Worm (Caenorhabditis elegans): Measurements from ENCODE around the gene F09F9.2.
A peak's percentile ranks its signal among the peaks of the same experiment; 100 is the strongest.

The F09F9.2 gene

ce11 chrX:4111416-4111815 is at the start of gene F09F9.2:
TSS of gene F09F9.2 (minus strand) at chrX:4111440.
- TF ChIP-seq nhr-12 (tag; optimal IDR thresholded peaks at IDR 0.05) (no peak), ceh-82 (tag; optimal IDR thresholded peaks at IDR 0.05) (no peak), egl-27 (tag; optimal IDR thresholded peaks at IDR 0.05) (no peak), lin-39 (tag; optimal IDR thresholded peaks at IDR 0.05) (no peak), dmd-4 (tag; optimal IDR thresholded peaks at IDR 0.05) (no peak), elt-3 (tag; optimal IDR thresholded peaks at IDR 0.05) (no peak), unc-55 (GFP tag; optimal IDR thresholded peaks at IDR 0.05) (no peak), nhr-21 (tag; optimal IDR thresholded peaks at IDR 0.05) (peak; percentile 18)

ce11 chrX:4159929-4160328 is 48.7 kb upstream of the F09F9.2 start:
- TF ChIP-seq unc-55 (GFP tag; optimal IDR thresholded peaks at IDR 0.05) (peak; percentile 55), zag-1 (tag; optimal IDR thresholded peaks at IDR 0.05) (peak; percentile 14), ceh-16 (tag; optimal IDR thresholded peaks at IDR 0.05) (no peak)

- TF ChIP-seq snpc-4 (tag; optimal IDR thresholded peaks at IDR 0.05) (no peak), R02D3.7 (tag; optimal IDR thresholded peaks at IDR 0.05) (no peak), F13H6.1 (tag; optimal IDR thresholded peaks at IDR 0.05) (no peak), crh-2 (tag; optimal IDR thresholded peaks at IDR 0.05) (no peak), skn-1 (tag; optimal IDR thresholded peaks at IDR 0.05) (no peak), ztf-11 (tag; optimal IDR thresholded peaks at IDR 0.05) (no peak), elt-3 (tag; optimal IDR thresholded peaks at IDR 0.05) (no peak), nhr-23 (tag; optimal IDR thresholded peaks at IDR 0.05) (no peak), ceh-16 (tag; optimal IDR thresholded peaks at IDR 0.05) (no peak), nhr-10 (tag; optimal IDR thresholded peaks at IDR 0.05) (no peak), lin-11 (tag; optimal IDR thresholded peaks at IDR 0.05) (no peak), dmd-4 (tag; optimal IDR thresholded peaks at IDR 0.05) (no peak), alr-1 (tag; optimal IDR thresholded peaks at IDR 0.05) (no peak), elt-1 (tag; optimal IDR thresholded peaks at IDR 0.05) (no peak), nhr-11 (tag; optimal IDR thresholded peaks at IDR 0.05) (no peak), sma-9 (GFP tag; optimal IDR thresholded peaks at IDR 0.05) (no peak), sma-9 (tag; optimal IDR thresholded peaks at IDR 0.05) (no peak)
Observed at ce11 chrX:4159185-4159871, 48.1 kb upstream of the F09F9.2 start.

ce11 chrX:4157896-4158295 is 46.7 kb upstream of the F09F9.2 start:
- TF ChIP-seq mdl-1 (tag; optimal IDR thresholded peaks at IDR 0.05) = no peak
- peak; percentile 25 for TF ChIP-seq C34F6.9 (tag; optimal IDR thresholded peaks at IDR 0.05)
- TF ChIP-seq snpc-4 (tag; optimal IDR thresholded peaks at IDR 0.05) = no peak
- no peak for TF ChIP-seq gmeb-1 (tag; optimal IDR thresholded peaks at IDR 0.05)
- TF ChIP-seq F13H6.1 (tag; optimal IDR thresholded peaks at IDR 0.05) = peak; percentile 42
- TF ChIP-seq egl-27 (tag; optimal IDR thresholded peaks at IDR 0.05) = no peak
- TF ChIP-seq sma-9 (GFP tag; optimal IDR thresholded peaks at IDR 0.05) = peak; percentile 70
- TF ChIP-seq sma-9 (tag; optimal IDR thresholded peaks at IDR 0.05) = no peak
- TF ChIP-seq lsy-2 (tag; optimal IDR thresholded peaks at IDR 0.05) = peak in 1 of 2 experiments; percentile 44
- TF ChIP-seq nhr-129 (tag; optimal IDR thresholded peaks at IDR 0.05) = peak; percentile 55
- TF ChIP-seq alr-1 (tag; optimal IDR thresholded peaks at IDR 0.05) = no peak

ce11 chrX:4154784-4155183 is 43.5 kb upstream of the F09F9.2 start:
- TF ChIP-seq egl-27 (tag; optimal IDR thresholded peaks at IDR 0.05) (no peak), nhr-6 (tag; optimal IDR thresholded peaks at IDR 0.05) (no peak), lin-13 (GFP tag; optimal IDR thresholded peaks at IDR 0.05) (no peak), mdl-1 (tag; optimal IDR thresholded peaks at IDR 0.05) (peak in 1 of 2 experiments; percentile 12), nhr-25 (tag; optimal IDR thresholded peaks at IDR 0.05) (no peak), alr-1 (tag; optimal IDR thresholded peaks at IDR 0.05) (no peak), C34F6.9 (tag; optimal IDR thresholded peaks at IDR 0.05) (peak; percentile 5), ztf-11 (tag; optimal IDR thresholded peaks at IDR 0.05) (no peak), elt-3 (tag; optimal IDR thresholded peaks at IDR 0.05) (no peak), nhr-11 (tag; optimal IDR thresholded peaks at IDR 0.05) (no peak), aly-2 (tag; optimal IDR thresholded peaks at IDR 0.05) (no peak), nhr-12 (tag; optimal IDR thresholded peaks at IDR 0.05) (no peak), skn-1 (tag; optimal IDR thresholded peaks at IDR 0.05) (no peak), blmp-1 (tag; optimal IDR thresholded peaks at IDR 0.05; ENCODE audit: insufficient read depth) (no peak), ztf-1 (GFP tag; conservative IDR thresholded peaks at IDR 0.05) (no peak), mbf-1 (tag; optimal IDR thresholded peaks at IDR 0.05) (no peak), mab-5 (tag; optimal IDR thresholded peaks at IDR 0.05) (peak; percentile 51), sma-3 (GFP tag; optimal IDR thresholded peaks at IDR 0.05) (no peak), zag-1 (tag; optimal IDR thresholded peaks at IDR 0.05) (peak; percentile 50), nhr-129 (tag; optimal IDR thresholded peaks at IDR 0.05) (peak; percentile 21), F13H6.1 (tag; optimal IDR thresholded peaks at IDR 0.05) (peak; percentile 12), ceh-82 (tag; optimal IDR thresholded peaks at IDR 0.05) (no peak), sem-4 (tag; optimal IDR thresholded peaks at IDR 0.05) (no peak), crh-2 (tag; optimal IDR thresholded peaks at IDR 0.05) (no peak), sma-9 (GFP tag; optimal IDR thresholded peaks at IDR 0.05) (no peak), sma-9 (tag; optimal IDR thresholded peaks at IDR 0.05) (no peak), ama-1 (optimal IDR thresholded peaks at IDR 0.05) (no peak), nhr-10 (tag; optimal IDR thresholded peaks at IDR 0.05) (no peak), lsy-2 (tag; optimal IDR thresholded peaks at IDR 0.05) (no peak), unc-62 (GFP tag; optimal IDR thresholded peaks at IDR 0.05) (no peak), lin-39 (tag; optimal IDR thresholded peaks at IDR 0.05) (no peak), snpc-4 (tag; optimal IDR thresholded peaks at IDR 0.05) (no peak), ceh-16 (tag; optimal IDR thresholded peaks at IDR 0.05) (no peak)

All from whole organism, L2 larva.